Worm (Caenorhabditis elegans): ENCODE data around the gene C34C12.2.

The C34C12.2 gene

DNA sequence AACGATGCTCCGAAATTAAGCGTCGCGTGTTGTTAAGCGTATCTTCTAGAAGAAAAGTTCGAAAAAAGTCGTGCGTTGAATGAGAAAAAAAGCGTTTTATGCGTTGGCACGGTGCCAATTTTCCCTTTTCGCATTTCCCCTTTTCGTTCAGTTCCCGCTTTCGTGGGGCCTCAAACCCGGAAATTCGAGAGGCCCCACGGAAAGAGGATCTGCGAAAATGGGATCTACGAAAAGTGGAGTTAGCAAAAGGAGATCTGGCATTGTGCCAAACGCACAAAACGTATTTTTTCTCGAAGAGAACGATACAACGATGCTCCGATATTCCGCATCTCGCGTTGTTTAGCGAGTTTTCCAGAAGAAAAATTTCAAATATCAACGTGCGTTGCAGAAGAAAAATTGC lies 46.3 kb downstream of the C34C12.2 start (continued):
- TF ChIP-seq zag-1 (tag; optimal IDR thresholded peaks at IDR 0.05) (no peak), egl-43 (GFP tag; IDR thresholded peaks at IDR 0.05) (0 out of 2 replicates have a peak, but pooled peaks have one; percentile 32), ces-1 (GFP tag; optimal IDR thresholded peaks at IDR 0.05) (no peak), T20F7.1 (GFP tag; optimal IDR thresholded peaks at IDR 0.05) (peak; percentile 42), rbr-2 (tag; optimal IDR thresholded peaks at IDR 0.05) (peak; percentile 23), ceh-82 (tag; optimal IDR thresholded peaks at IDR 0.05) (no peak), ceh-62 (tag; optimal IDR thresholded peaks at IDR 0.05) (no peak), ceh-32 (tag; optimal IDR thresholded peaks at IDR 0.05; ENCODE audit: poor library complexity) (no peak), aly-2 (tag; optimal IDR thresholded peaks at IDR 0.05) (no peak), nhr-237 (tag; optimal IDR thresholded peaks at IDR 0.05) (no peak), nhr-25 (tag; optimal IDR thresholded peaks at IDR 0.05; ENCODE audit: borderline replicate concordance, insufficient read depth) (no peak), hif-1 (tag; optimal IDR thresholded peaks at IDR 0.05) (peak in 1 of 2 experiments; percentile 71), mxl-3 (GFP tag; optimal IDR thresholded peaks at IDR 0.05) (no peak), Y75B8A.6 (GFP tag; IDR thresholded peaks at IDR 0.05) (no peak), dmd-6 (GFP tag; IDR thresholded peaks at IDR 0.05) (peak; percentile 37; the same call in 1 of the 2 replicates), ZK337.2 (GFP tag; IDR thresholded peaks at IDR 0.05) (peak; percentile 22; the same call in 1 of the 2 replicates)

DNA sequence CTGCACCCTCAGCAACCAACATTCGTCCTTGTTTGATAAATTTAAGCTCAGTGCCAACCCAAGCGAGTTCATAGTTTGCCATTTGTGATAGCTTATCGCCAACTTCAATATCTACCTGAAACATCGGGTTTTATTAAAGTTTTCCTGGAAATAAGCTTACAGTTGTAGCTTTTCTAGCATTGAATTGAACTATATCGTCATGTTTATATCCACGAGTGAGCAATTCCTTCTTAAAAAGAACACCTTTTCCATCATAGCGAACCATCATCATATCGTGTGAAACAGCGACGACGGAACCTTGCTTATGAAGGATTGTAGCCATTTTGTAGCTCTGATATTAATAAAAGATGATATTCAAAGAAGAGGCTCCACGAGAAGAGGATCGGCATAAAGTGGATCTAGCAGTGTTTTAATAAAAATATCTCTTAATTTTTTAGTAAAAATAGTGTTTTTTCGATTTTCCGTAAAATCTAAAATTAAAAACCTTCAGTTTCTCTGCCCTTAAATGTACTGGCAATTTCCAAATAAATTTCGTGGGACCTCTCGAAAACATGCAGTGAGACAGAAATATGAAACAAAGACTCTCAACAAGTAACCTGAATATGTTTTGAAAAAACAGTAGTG lies 48.7 kb downstream of the C34C12.2 start, which contains the start of gene M01F1.8:
Gene M01F1.8 (minus strand): TSS at position 335 of the 624 bp plus-strand sequence.
- TF ChIP-seq F37D6.2 (tag; optimal IDR thresholded peaks at IDR 0.05) (no peak), nhr-11 (tag; optimal IDR thresholded peaks at IDR 0.05) (no peak), ama-1 (optimal IDR thresholded peaks at IDR 0.05) (no peak), nhr-28 (tag; optimal IDR thresholded peaks at IDR 0.05) (no peak), ceh-82 (tag; optimal IDR thresholded peaks at IDR 0.05) (no peak), daf-16 (GFP tag; optimal IDR thresholded peaks at IDR 0.05) (peak in 1 of 2 experiments; percentile 11), daf-16 (tag; optimal IDR thresholded peaks at IDR 0.05) (peak; percentile 3), F10B5.3 (tag; optimal IDR thresholded peaks at IDR 0.05) (peak; percentile 54), R02D3.7 (tag; optimal IDR thresholded peaks at IDR 0.05) (no peak), Y105C5A.15 (GFP tag; IDR thresholded peaks at IDR 0.05) (0 out of 2 replicates have a peak, but pooled peaks have one; percentile 28), snpc-4 (tag; optimal IDR thresholded peaks at IDR 0.05) (no peak), tra-1 (GFP tag; IDR thresholded peaks at IDR 0.05) (no peak), ces-1 (GFP tag; optimal IDR thresholded peaks at IDR 0.05) (no peak), dmd-9 (GFP tag; IDR thresholded peaks at IDR 0.05) (no peak), nhr-42 (GFP tag; IDR thresholded peaks at IDR 0.05) (no peak), ceh-62 (tag; optimal IDR thresholded peaks at IDR 0.05) (no peak), pqm-1 (tag; optimal IDR thresholded peaks at IDR 0.05) (no peak), lim-7 (GFP tag; IDR thresholded peaks at IDR 0.05) (no peak), D1046.2 (GFP tag; IDR thresholded peaks at IDR 0.05) (no peak), nhr-25 (tag; optimal IDR thresholded peaks at IDR 0.05; ENCODE audit: borderline replicate concordance, insufficient read depth) (no peak), unc-39 (tag; optimal IDR thresholded peaks at IDR 0.05) (no peak), lin-29 (GFP tag; IDR thresholded peaks at IDR 0.05) (no peak), zag-1 (tag; optimal IDR thresholded peaks at IDR 0.05) (no peak), nhr-48 (tag; optimal IDR thresholded peaks at IDR 0.05) (no peak), fos-1 (tag; optimal IDR thresholded peaks at IDR 0.05) (no peak), jun-1 (tag; optimal IDR thresholded peaks at IDR 0.05) (no peak), attf-4 (tag; optimal IDR thresholded peaks at IDR 0.05) (no peak), ZK337.2 (GFP tag; IDR thresholded peaks at IDR 0.05) (no peak), nhr-41 (GFP tag; IDR thresholded peaks at IDR 0.05) (no peak), lin-39 (tag; optimal IDR thresholded peaks at IDR 0.05) (no peak), tag-97 (GFP tag; IDR thresholded peaks at IDR 0.05) (no peak), F49E8.2 (tag; optimal IDR thresholded peaks at IDR 0.05; ENCODE audit: borderline replicate concordance) (peak; percentile 46), nhr-102 (tag; optimal IDR thresholded peaks at IDR 0.05) (no peak), F44E2.7 (GFP tag; IDR thresholded peaks at IDR 0.05) (no peak), madf-9 (GFP tag; conservative IDR thresholded peaks at IDR 0.05) (no peak), mxl-3 (GFP tag; optimal IDR thresholded peaks at IDR 0.05) (no peak), mxl-2 (GFP tag; conservative IDR thresholded peaks at IDR 0.05) (no peak), nhr-237 (tag; optimal IDR thresholded peaks at IDR 0.05) (no peak), daf-12 (tag; optimal IDR thresholded peaks at IDR 0.05) (no peak), mes-2 (tag; optimal IDR thresholded peaks at IDR 0.05; ENCODE audit: poor library complexity, severe bottlenecking) (no peak), lir-3 (tag; optimal IDR thresholded peaks at IDR 0.05) (no peak)
